Fruit fly (Drosophila melanogaster): ENCODE results near the gene CG46394.

The CG46394 gene

DNA sequence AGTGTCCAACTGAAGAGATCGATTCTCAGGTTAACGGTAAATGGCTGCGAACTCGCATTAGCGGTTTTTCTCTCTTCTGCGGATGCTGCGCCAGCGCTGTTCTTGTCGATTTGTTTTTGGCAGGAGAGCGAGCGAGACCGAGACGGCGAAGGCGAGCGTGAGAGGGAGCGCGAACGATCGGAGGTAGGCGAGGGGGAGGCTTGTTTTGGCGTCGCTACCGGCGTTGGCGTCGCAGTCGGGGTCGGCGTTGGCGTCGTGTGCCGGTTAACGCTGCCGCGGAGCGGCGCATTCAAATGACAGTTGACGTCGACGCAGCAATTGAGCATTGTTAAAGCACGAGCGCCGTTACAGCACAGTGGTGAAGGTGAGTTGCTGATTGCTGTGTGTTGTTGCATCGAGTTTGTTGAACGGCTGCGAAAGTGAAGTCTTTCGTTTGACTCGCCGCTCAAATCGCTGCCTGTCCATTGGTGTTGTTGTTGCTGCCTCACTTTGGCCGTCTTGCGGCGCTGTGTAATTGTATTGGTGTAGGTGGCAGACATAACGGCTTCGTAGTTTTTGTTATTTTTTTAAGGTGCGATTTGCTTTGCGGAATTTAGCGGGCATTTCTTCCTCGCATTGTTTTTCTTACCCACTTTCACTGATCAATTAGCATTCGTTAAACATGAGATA, 13.2 kb upstream of the CG46394 start (continued):
- TF ChIP-seq MESR4 (GFP tag; optimal IDR thresholded peaks at IDR 0.05) (no peak), onecut (GFP tag; IDR thresholded peaks at IDR 0.05) (no peak), slou (GFP tag; optimal IDR thresholded peaks at IDR 0.05) (no peak), CG1529 (GFP tag; optimal IDR thresholded peaks at IDR 0.05) (no peak), CG10979 (tag; optimal IDR thresholded peaks at IDR 0.05) (no peak), org-1 (GFP tag; optimal IDR thresholded peaks at IDR 0.05) (no peak), ind (GFP tag; optimal IDR thresholded peaks at IDR 0.05) (no peak), HLH4C (GFP tag; IDR thresholded peaks at IDR 0.05; ENCODE audit: partially characterized antibody) (peak; percentile 55; the same call in 2 of the 3 replicates), Asciz (GFP tag; optimal IDR thresholded peaks at IDR 0.05) (no peak), Optix (GFP tag; IDR thresholded peaks at IDR 0.05) (no peak), gt (GFP tag; IDR thresholded peaks at IDR 0.05) (no peak), dpn (GFP tag; optimal IDR thresholded peaks at IDR 0.05) (no peak), vnd (GFP tag; IDR thresholded peaks at IDR 0.05; ENCODE audit: partially characterized antibody) (no peak), CG15696 (tag; optimal IDR thresholded peaks at IDR 0.05) (no peak), CG3847 (GFP tag; IDR thresholded peaks at IDR 0.05) (0 out of 2 replicates have a peak, but pooled peaks have one; percentile 9), CG2875 (GFP tag; optimal IDR thresholded peaks at IDR 0.05) (no peak), Dad (GFP tag; optimal IDR thresholded peaks at IDR 0.05) (no peak), Adf1 (GFP tag; IDR thresholded peaks at IDR 0.05) (peak; percentile 99), Dll (GFP tag; IDR thresholded peaks at IDR 0.05; ENCODE audit: partially characterized antibody) (peak; percentile 52; the same call in 3 of the 4 replicates), Side (GFP tag; optimal IDR thresholded peaks at IDR 0.05) (no peak), az2 (GFP tag; optimal IDR thresholded peaks at IDR 0.05) (no peak), CG9727 (GFP tag; optimal IDR thresholded peaks at IDR 0.05) (no peak), esg (GFP tag; conservative IDR thresholded peaks at IDR 0.05) (no peak), slp2 (GFP tag; optimal IDR thresholded peaks at IDR 0.05) (no peak), tio (GFP tag; optimal IDR thresholded peaks at IDR 0.05) (no peak), HLH54F (GFP tag; optimal IDR thresholded peaks at IDR 0.05) (no peak), Taf1 (GFP tag; IDR thresholded peaks at IDR 0.05) (no peak), CG3281 (GFP tag; optimal IDR thresholded peaks at IDR 0.05) (no peak), cato (GFP tag; optimal IDR thresholded peaks at IDR 0.05; ENCODE audit: borderline replicate concordance) (no peak), CG7928 (GFP tag; optimal IDR thresholded peaks at IDR 0.05) (no peak), eyg (GFP tag; optimal IDR thresholded peaks at IDR 0.05) (no peak), CG6175 (GFP tag; IDR thresholded peaks at IDR 0.05) (0 out of 3 replicates have a peak, but pooled peaks have one; percentile 34), Atf6 (GFP tag; IDR thresholded peaks at IDR 0.05) (no peak), hkb (optimal IDR thresholded peaks at IDR 0.05) (no peak), hkb (GFP tag; IDR thresholded peaks at IDR 0.05) (peak; percentile 16; the same call in 1 of the 2 replicates), CG10565 (GFP tag; optimal IDR thresholded peaks at IDR 0.05) (no peak), kni (GFP tag; optimal IDR thresholded peaks at IDR 0.05) (peak; percentile 69), CG3163 (GFP tag; optimal IDR thresholded peaks at IDR 0.05) (peak; percentile 88), ac (GFP tag; optimal IDR thresholded peaks at IDR 0.05) (no peak), dysf (GFP tag; IDR thresholded peaks at IDR 0.05) (no peak), tap (tag; optimal IDR thresholded peaks at IDR 0.05) (no peak)

All from whole organism, embryonic.